Fruit fly (Drosophila melanogaster): Measurements from ENCODE around the gene dos.

dm6 chr3L:2643324-2643723, 54.1 kb downstream of the dos start, which contains the start of gene CG14949:
- TF ChIP-seq CG33017 (tag; optimal IDR thresholded peaks at IDR 0.05) (no peak), CG14711 (tag; optimal IDR thresholded peaks at IDR 0.05) (no peak), kay (GFP tag; ENCODE audit: borderline replicate concordance) (no peak), CG1620 (GFP tag; optimal IDR thresholded peaks at IDR 0.05) (no peak), tj (GFP tag; optimal IDR thresholded peaks at IDR 0.05) (no peak), bab1 (GFP tag; optimal IDR thresholded peaks at IDR 0.05) (no peak), Hr96 (GFP tag; optimal IDR thresholded peaks at IDR 0.05) (no peak), CG11617 (GFP tag; optimal IDR thresholded peaks at IDR 0.05) (no peak)
